Fruit fly (Drosophila melanogaster): ENCODE data around the gene BBS5.

- no peak for TF ChIP-seq CG14655 (GFP tag; optimal IDR thresholded peaks at IDR 0.05)
- TF ChIP-seq Snoo (tag; optimal IDR thresholded peaks at IDR 0.05): no peak
- 0 out of 2 replicates have a peak, but pooled peaks have one; percentile 14 for TF ChIP-seq CG12605 (GFP tag; IDR thresholded peaks at IDR 0.05)
- 0 out of 3 replicates have a peak, but pooled peaks have one; percentile 36 for TF ChIP-seq fd96Ca (GFP tag; IDR thresholded peaks at IDR 0.05)
- no peak for TF ChIP-seq CG15710 (tag; optimal IDR thresholded peaks at IDR 0.05)
Measured at dm6 chr3R:4811936-4812534, 4.1 kb upstream of the BBS5 start, which contains the start of the genes Hus1-like and ctrip.

Measured in whole organism, pupa.